Worm (Caenorhabditis elegans) whole organism, L4 larva: ENCODE results near the gene Y47D3A.31.

Experiments used
- daf-12 ChIP-seq: fragments of 150-350 bp; optimal IDR thresholded peaks from 2 replicates; lab custom pipeline; 2014; ENCODE audit warnings: missing biosample characterization, missing genetic modification reagents, missing genetic modification characterization
- daf-19 ChIP-seq: fragments of 200-800 bp; sonication (Bioruptor generic); conservative IDR thresholded peaks from 2 replicates; pipeline ENCODE4 v1.3.6; 2022; ENCODE audit warnings: missing genetic modification characterization, missing compliant biosample characterization
- lin-13 ChIP-seq: fragments of 150-350 bp; optimal IDR thresholded peaks from 2 replicates; lab custom pipeline; 2014; ENCODE audit warnings: missing biosample characterization, missing genetic modification reagents, missing genetic modification characterization
- lin-15B ChIP-seq: fragments of 150-350 bp; sonication (generic microtip); optimal IDR thresholded peaks from 3 replicates; lab custom pipeline; 2014; ENCODE audit warnings: missing biosample characterization, missing genetic modification characterization
- lin-39 ChIP-seq: fragments of 150-350 bp; optimal IDR thresholded peaks from 2 replicates; lab custom pipeline; 2014; ENCODE audit warnings: missing biosample characterization, missing genetic modification reagents, missing genetic modification characterization
- mxl-2 ChIP-seq: fragments of 200-800 bp; sonication (Bioruptor generic); conservative IDR thresholded peaks from 2 replicates; pipeline ENCODE4 v1.3.6; 2022; ENCODE audit warnings: missing genetic modification reagents, missing genetic modification characterization, missing compliant biosample characterization
- nhr-237 ChIP-seq: sonication (generic microtip); optimal IDR thresholded peaks from 2 replicates; lab custom pipeline; 2017; ENCODE audit warnings: missing biosample characterization, missing genetic modification characterization
- nhr-76 ChIP-seq: fragments of 150-350 bp; optimal IDR thresholded peaks from 2 replicates; lab custom pipeline; 2014; ENCODE audit warnings: missing biosample characterization, missing genetic modification characterization
- pha-4 ChIP-seq, 2 experiments: fragments of 150-350 bp in 1 of 2; fragments of 200-800 bp in 1 of 2; sonication (Bioruptor generic) in 1 of 2; IDR thresholded peaks in 1 of 2; optimal IDR thresholded peaks in 1 of 2; 2 replicates each; pipeline versions ENCODE4 v1.3.6 to Lab custom; 2014 to 2022; ENCODE audit warnings: missing genetic modification characterization in 2 of 2, missing genetic modification reagents in 2 of 2, missing biosample characterization in 1 of 2, missing compliant biosample characterization in 1 of 2
- unc-130 ChIP-seq: sonication (generic microtip); optimal IDR thresholded peaks from 2 replicates; lab custom pipeline; 2016; ENCODE audit warnings: missing genetic modification reagents, missing genetic modification characterization, missing compliant biosample characterization
- zip-11 ChIP-seq: fragments of 200-800 bp; sonication (Bioruptor generic); IDR thresholded peaks from 2 replicates; pipeline ENCODE4 v1.3.6; 2022; ENCODE audit warnings: missing genetic modification characterization, missing compliant biosample characterization
- ztf-11 ChIP-seq: fragments of 150-350 bp; optimal IDR thresholded peaks from 2 replicates; lab custom pipeline; 2014; ENCODE audit warnings: missing biosample characterization, missing genetic modification characterization

ce11 chrIII:11193251-11193650, 36.3 kb upstream of the Y47D3A.31 start:
- TF ChIP-seq lin-39 (tag; lab: Kevin White, UChicago) (no peak), lin-15B (tag; lab: Kevin White, UChicago) (no peak), daf-12 (no peak), zip-11 (GFP tag; lab: Robert Waterston, UW) (no peak), unc-130 (no peak), nhr-237 (no peak), lin-13 (no peak), pha-4 (GFP tag; IDR thresholded peaks at IDR 0.05; lab: Robert Waterston, UW) (0 out of 2 replicates have a peak, but pooled peaks have one; percentile 7), pha-4 (tag; optimal IDR thresholded peaks at IDR 0.05; lab: Kevin White, UChicago) (no peak), mxl-2 (GFP tag; lab: Robert Waterston, UW) (no peak), ztf-11 (tag; lab: Kevin White, UChicago) (no peak), daf-19 (GFP tag; lab: Robert Waterston, UW) (no peak), nhr-76 (tag; lab: Kevin White, UChicago) (no peak)
